Fruit fly (Drosophila melanogaster) whole organism, embryonic: ENCODE measurements around the gene CG2267.

ENCODE experiments used
- Adf1 ChIP-seq: fragments of 200-800 bp; sonication (Bioruptor generic); IDR thresholded peaks from 2 replicates; pipeline ENCODE4 v1.3.6; 2022; ENCODE audit warnings: missing biosample characterization, missing genetic modification characterization
- Bteb2 ChIP-seq: fragments of 200-800 bp; sonication (Bioruptor generic); optimal IDR thresholded peaks from 2 replicates; lab custom pipeline; 2016; ENCODE audit warnings: missing biosample characterization, missing genetic modification characterization
- CG11085 ChIP-seq: fragments of 200-800 bp; sonication (Bioruptor generic); IDR thresholded peaks from 2 replicates; pipeline ENCODE4 v1.3.6; 2022; ENCODE audit warnings: missing biosample characterization, missing genetic modification characterization
- CG11560 ChIP-seq: fragments of 200-800 bp; sonication (Bioruptor generic); IDR thresholded peaks from 3 replicates; pipeline ENCODE4 v1.3.6; 2022; ENCODE audit warnings: missing biosample characterization, missing genetic modification characterization
- CG14965 ChIP-seq: fragments of 200-800 bp; sonication (Bioruptor generic); optimal IDR thresholded peaks from 2 replicates; lab custom pipeline; 2016; ENCODE audit warnings: missing biosample characterization, missing genetic modification characterization, borderline replicate concordance
- CG15269 ChIP-seq: fragments of 200-800 bp; sonication (Bioruptor generic); optimal IDR thresholded peaks from 2 replicates; lab custom pipeline; 2018; ENCODE audit warnings: missing biosample characterization, mild to moderate bottlenecking, missing genetic modification characterization, moderate library complexity
- CG15601 ChIP-seq: fragments of 200-800 bp; sonication (Bioruptor generic); optimal IDR thresholded peaks from 3 replicates; lab custom pipeline; 2019; ENCODE audit warnings: missing biosample characterization, mild to moderate bottlenecking, missing genetic modification characterization, moderate library complexity
- CG15696 ChIP-seq: fragments of 200-800 bp; sonication (Bioruptor generic); optimal IDR thresholded peaks from 2 replicates; lab custom pipeline; 2019; ENCODE audit warnings: missing biosample characterization, mild to moderate bottlenecking, missing genetic modification characterization, moderate library complexity
- CG17802 ChIP-seq: fragments of 200-800 bp; sonication (Bioruptor generic); optimal IDR thresholded peaks from 2 replicates; lab custom pipeline; 2018; ENCODE audit warnings: missing biosample characterization, mild to moderate bottlenecking, missing genetic modification characterization, moderate library complexity
- CG1832 ChIP-seq: fragments of 200-800 bp; sonication (Bioruptor generic); optimal IDR thresholded peaks from 2 replicates; lab custom pipeline; 2017; ENCODE audit warnings: missing biosample characterization, mild to moderate bottlenecking, missing genetic modification characterization, inconsistent platforms
- CG2202 ChIP-seq: fragments of 200-800 bp; sonication (Bioruptor generic); optimal IDR thresholded peaks from 2 replicates; lab custom pipeline; 2018; ENCODE audit warnings: missing biosample characterization, mild to moderate bottlenecking, missing genetic modification characterization
- CG3065 ChIP-seq: fragments of 200-800 bp; sonication (Bioruptor generic); optimal IDR thresholded peaks from 2 replicates; lab custom pipeline; 2016; ENCODE audit warnings: missing biosample characterization, missing genetic modification characterization
- CG32767 ChIP-seq: fragments of 200-800 bp; sonication (Bioruptor generic); IDR thresholded peaks from 2 replicates; pipeline ENCODE4 v1.3.6; 2022; ENCODE audit warnings: missing biosample characterization, missing genetic modification characterization
- CG33557 ChIP-seq: fragments of 200-800 bp; sonication (Bioruptor generic); optimal IDR thresholded peaks from 2 replicates; lab custom pipeline; 2019; ENCODE audit warnings: missing biosample characterization, mild to moderate bottlenecking, missing genetic modification characterization, moderate library complexity
- CG4707 ChIP-seq: fragments of 200-800 bp; sonication (Bioruptor generic); optimal IDR thresholded peaks from 2 replicates; lab custom pipeline; 2018; ENCODE audit warnings: missing biosample characterization, mild to moderate bottlenecking, missing genetic modification characterization, moderate library complexity
- CG5953 ChIP-seq: fragments of 200-800 bp; sonication (Bioruptor generic); IDR thresholded peaks from 2 replicates; pipeline ENCODE4 v1.3.6; 2022; ENCODE audit warnings: missing biosample characterization, missing genetic modification characterization
- CG7271 ChIP-seq: fragments of 200-800 bp; sonication (Bioruptor generic); optimal IDR thresholded peaks from 2 replicates; lab custom pipeline; 2018; ENCODE audit warnings: missing biosample characterization, mild to moderate bottlenecking, missing genetic modification characterization, moderate library complexity
- CG8281 ChIP-seq: fragments of 200-800 bp; sonication (Bioruptor generic); optimal IDR thresholded peaks from 2 replicates; lab custom pipeline; 2018; ENCODE audit warnings: missing biosample characterization, mild to moderate bottlenecking, missing genetic modification characterization, moderate library complexity
- CG9727 ChIP-seq: fragments of 200-800 bp; sonication (Bioruptor generic); optimal IDR thresholded peaks from 3 replicates; lab custom pipeline; 2017; ENCODE audit warnings: missing biosample characterization, mild to moderate bottlenecking, missing genetic modification characterization
- CG9817 ChIP-seq: fragments of 200-800 bp; sonication (Bioruptor generic); optimal IDR thresholded peaks from 2 replicates; lab custom pipeline; 2018; ENCODE audit warnings: missing biosample characterization, mild to moderate bottlenecking, missing genetic modification characterization, moderate library complexity
- Dek ChIP-seq: fragments of 200-800 bp; sonication (Bioruptor generic); optimal IDR thresholded peaks from 3 replicates; lab custom pipeline; 2019; ENCODE audit warnings: missing biosample characterization, mild to moderate bottlenecking, missing genetic modification characterization, moderate library complexity
- Dref ChIP-seq: fragments of 200-800 bp; sonication (Bioruptor generic); IDR thresholded peaks from 2 replicates; pipeline ENCODE4 v1.3.6; 2022; ENCODE audit warnings: missing biosample characterization, missing genetic modification characterization
- E2f1 ChIP-seq: fragments of 200-800 bp; sonication (Bioruptor generic); IDR thresholded peaks from 2 replicates; pipeline ENCODE4 v1.3.6; 2022; ENCODE audit warnings: missing biosample characterization, missing genetic modification characterization
- H2.0 ChIP-seq: fragments of 200-800 bp; sonication (Bioruptor generic); IDR thresholded peaks from 2 replicates; pipeline ENCODE4 v1.3.6; 2022; ENCODE audit warnings: missing biosample characterization, missing genetic modification characterization
- Hr78 ChIP-seq, 2 experiments: fragments of 200-800 bp in 1 of 2; fragments of >200 bp in 1 of 2; sonication (Bioruptor generic) in 1 of 2; optimal IDR thresholded peaks; 2 replicates each; lab custom pipeline; 2017 to 2019; ENCODE audit warnings: missing biosample characterization in 2 of 2, missing genetic modification characterization in 2 of 2, mild to moderate bottlenecking in 1 of 2, moderate library complexity in 1 of 2
- Mes4 ChIP-seq: fragments of 200-800 bp; sonication (Bioruptor generic); optimal IDR thresholded peaks from 2 replicates; lab custom pipeline; 2016; ENCODE audit warnings: missing biosample characterization, missing genetic modification characterization
- abd-A ChIP-seq: fragments of 200-800 bp; sonication (Bioruptor generic); optimal IDR thresholded peaks from 3 replicates; lab custom pipeline; 2019; ENCODE audit warnings: missing biosample characterization, mild to moderate bottlenecking, missing genetic modification characterization, moderate library complexity
- br ChIP-seq: fragments of >200 bp; optimal IDR thresholded peaks from 2 replicates; lab custom pipeline; 2017
- chn ChIP-seq: fragments of 200-800 bp; sonication (Bioruptor generic); optimal IDR thresholded peaks from 2 replicates; lab custom pipeline; 2016; ENCODE audit warnings: missing biosample characterization, missing genetic modification characterization
- crp ChIP-seq, 2 experiments: fragments of 200-800 bp; sonication (Bioruptor generic); optimal IDR thresholded peaks; 2 replicates in 1 of 2; 3 replicates in 1 of 2; lab custom pipeline; 2017; ENCODE audit warnings: missing biosample characterization in 2 of 2, missing genetic modification characterization in 2 of 2, mild to moderate bottlenecking in 1 of 2, moderate library complexity in 1 of 2
- cwo ChIP-seq: fragments of 200-800 bp; sonication (Bioruptor generic); optimal IDR thresholded peaks from 3 replicates; lab custom pipeline; 2017; ENCODE audit warnings: missing biosample characterization, missing genetic modification characterization, mild to moderate bottlenecking, moderate library complexity, missing genetic modification reagents
- dati ChIP-seq: fragments of 200-800 bp; sonication (Bioruptor generic); IDR thresholded peaks from 2 replicates; pipeline ENCODE4 v1.3.6; 2022; ENCODE audit warnings: missing biosample characterization, missing genetic modification characterization
- dmrt11E ChIP-seq: fragments of 200-800 bp; sonication (Bioruptor generic); optimal IDR thresholded peaks from 3 replicates; lab custom pipeline; 2018; ENCODE audit warnings: missing biosample characterization, mild to moderate bottlenecking, missing genetic modification characterization, moderate library complexity
- eyg ChIP-seq: fragments of 200-800 bp; sonication (Bioruptor generic); optimal IDR thresholded peaks from 3 replicates; lab custom pipeline; 2016; ENCODE audit warnings: missing biosample characterization, missing genetic modification characterization
- fd64A ChIP-seq: fragments of 200-800 bp; sonication (Bioruptor generic); optimal IDR thresholded peaks from 3 replicates; lab custom pipeline; 2018; ENCODE audit warnings: missing biosample characterization, mild to moderate bottlenecking, missing genetic modification characterization
- gsb-n ChIP-seq: fragments of 200-800 bp; sonication (Bioruptor generic); optimal IDR thresholded peaks from 3 replicates; lab custom pipeline; 2018; ENCODE audit warnings: missing biosample characterization, mild to moderate bottlenecking, missing genetic modification characterization
- h ChIP-seq: fragments of >200 bp; optimal IDR thresholded peaks from 2 replicates; lab custom pipeline; 2017
- ken ChIP-seq: fragments of 200-800 bp; sonication (Bioruptor generic); IDR thresholded peaks from 3 replicates; pipeline ENCODE4 v1.3.6; 2022; ENCODE audit warnings: missing biosample characterization, missing genetic modification characterization
- knrl ChIP-seq: fragments of 200-800 bp; sonication (Bioruptor generic); IDR thresholded peaks from 3 replicates; pipeline ENCODE4 v1.3.6; 2022; ENCODE audit warnings: missing biosample characterization, missing genetic modification characterization; ENCODE audit not compliant: partially characterized antibody
- lbe ChIP-seq: fragments of 200-800 bp; sonication (Bioruptor generic); optimal IDR thresholded peaks from 2 replicates; lab custom pipeline; 2016; ENCODE audit warnings: missing biosample characterization, mild to moderate bottlenecking, missing genetic modification characterization
- lilli ChIP-seq: fragments of 200-800 bp; sonication (Bioruptor generic); optimal IDR thresholded peaks from 3 replicates; lab custom pipeline; 2016; ENCODE audit warnings: missing biosample characterization, missing genetic modification characterization
- nau ChIP-seq: fragments of 200-800 bp; sonication (Bioruptor generic); optimal IDR thresholded peaks from 3 replicates; lab custom pipeline; 2017; ENCODE audit warnings: missing biosample characterization, mild to moderate bottlenecking, missing genetic modification characterization, missing genetic modification reagents
- oc ChIP-seq: fragments of 200-800 bp; sonication (Bioruptor generic); optimal IDR thresholded peaks from 2 replicates; lab custom pipeline; 2018; ENCODE audit warnings: missing biosample characterization, mild to moderate bottlenecking, missing genetic modification characterization, moderate library complexity
- pb ChIP-seq: fragments of 200-800 bp; sonication (Bioruptor generic); optimal IDR thresholded peaks from 3 replicates; lab custom pipeline; 2016; ENCODE audit warnings: missing biosample characterization, missing genetic modification characterization
- pho ChIP-seq: fragments of 200-800 bp; sonication (Bioruptor generic); optimal IDR thresholded peaks from 2 replicates; lab custom pipeline; 2016; ENCODE audit warnings: missing biosample characterization, missing genetic modification characterization
- ro ChIP-seq: fragments of 200-800 bp; sonication (Bioruptor generic); IDR thresholded peaks from 2 replicates; pipeline ENCODE4 v1.3.6; 2022; ENCODE audit warnings: missing biosample characterization, missing genetic modification characterization
- seq ChIP-seq: fragments of 200-800 bp; sonication (Bioruptor generic); IDR thresholded peaks from 2 replicates; pipeline ENCODE4 v1.3.6; 2022; ENCODE audit warnings: missing biosample characterization, missing genetic modification characterization
- slou ChIP-seq: fragments of 200-800 bp; sonication (Bioruptor generic); optimal IDR thresholded peaks from 3 replicates; lab custom pipeline; 2016; ENCODE audit warnings: missing biosample characterization, missing genetic modification characterization
- vnd ChIP-seq: fragments of 200-800 bp; sonication (Bioruptor generic); IDR thresholded peaks from 3 replicates; pipeline ENCODE4 v1.3.6; 2022; ENCODE audit warnings: missing biosample characterization, missing genetic modification characterization; ENCODE audit not compliant: partially characterized antibody

Gene CG2267

dm6 chr3R:30600154-30601009 is 28.4 kb downstream of the CG2267 start (continued):
- TF ChIP-seq CG3065 (GFP tag; lab: Kevin White, UChicago): peak; percentile 58
- peak; percentile 6 to 85 for TF ChIP-seq crp (GFP tag; optimal IDR thresholded peaks at IDR 0.05; lab: Kevin White, UChicago)
- peak; percentile 80 for TF ChIP-seq CG4707 (GFP tag; lab: Kevin White, UChicago)
- peak; percentile 79 for TF ChIP-seq dmrt11E (tag; lab: Kevin White, UChicago)
- TF ChIP-seq CG2202: peak; percentile 74
- peak; percentile 82 for TF ChIP-seq CG15601 (tag; lab: Kevin White, UChicago)
- peak; percentile 71 for TF ChIP-seq CG17802 (tag; lab: Kevin White, UChicago)
- TF ChIP-seq CG8281 (tag; lab: Kevin White, UChicago): peak; percentile 63
- TF ChIP-seq ro (GFP tag; lab: Robert Waterston, UW): peak; percentile 73
- peak; percentile 91 for TF ChIP-seq gsb-n (tag; lab: Kevin White, UChicago)
- TF ChIP-seq CG14965 (GFP tag; lab: Kevin White, UChicago): peak; percentile 43
- no peak for TF ChIP-seq abd-A (tag; lab: Kevin White, UChicago)
- peak; percentile 74 for TF ChIP-seq Adf1 (GFP tag; lab: Robert Waterston, UW)
- TF ChIP-seq cwo (GFP tag; lab: Kevin White, UChicago): peak; percentile 90
- TF ChIP-seq h (lab: Kevin White, UChicago): no peak
- peak; percentile 72 for TF ChIP-seq eyg
- TF ChIP-seq CG33557 (GFP tag; lab: Kevin White, UChicago): peak; percentile 63
- peak; percentile 24 for TF ChIP-seq CG7271 (tag; lab: Kevin White, UChicago)
- peak; percentile 92 for TF ChIP-seq CG9727
- TF ChIP-seq Dek: peak; percentile 88
- TF ChIP-seq Hr78 (GFP tag; optimal IDR thresholded peaks at IDR 0.05; lab: Kevin White, UChicago): peak in 1 of 2 experiments; percentile 55
- peak; percentile 86 for TF ChIP-seq oc (tag; lab: Kevin White, UChicago)
- peak; percentile 84 for TF ChIP-seq CG11085 (GFP tag; lab: Robert Waterston, UW)
- peak; percentile 74 for TF ChIP-seq CG15696 (tag; lab: Kevin White, UChicago)
- no peak for TF ChIP-seq br (lab: Kevin White, UChicago)
- peak; percentile 89 for TF ChIP-seq CG9817 (tag; lab: Kevin White, UChicago)
- peak; percentile 90 for TF ChIP-seq CG15269 (tag; lab: Kevin White, UChicago)
- TF ChIP-seq Mes4 (GFP tag; lab: Kevin White, UChicago): peak; percentile 86
- TF ChIP-seq nau (GFP tag; lab: Kevin White, UChicago): peak; percentile 87
- peak; percentile 92 for TF ChIP-seq lbe (GFP tag; lab: Kevin White, UChicago)
- no peak for TF ChIP-seq vnd
- peak; percentile 92 for TF ChIP-seq CG5953 (GFP tag; lab: Robert Waterston, UW)
- TF ChIP-seq dati (GFP tag; lab: Robert Waterston, UW): peak; percentile 77
- TF ChIP-seq H2.0 (GFP tag; lab: Robert Waterston, UW): peak; percentile 93
- no peak for TF ChIP-seq knrl (GFP tag; lab: Robert Waterston, UW)
- TF ChIP-seq Bteb2 (GFP tag; lab: Kevin White, UChicago): peak; percentile 84
- TF ChIP-seq CG11560: peak; percentile 51; the same call in 1 of the 3 replicates
- TF ChIP-seq pho: peak; percentile 92
- peak; percentile 94 for TF ChIP-seq E2f1 (GFP tag; lab: Robert Waterston, UW)
- TF ChIP-seq CG32767 (GFP tag; lab: Robert Waterston, UW): peak; percentile 89
- peak; percentile 70 for TF ChIP-seq slou (GFP tag; lab: Kevin White, UChicago)
- TF ChIP-seq seq (GFP tag; lab: Robert Waterston, UW): peak; percentile 93
- no peak for TF ChIP-seq CG1832 (GFP tag; lab: Kevin White, UChicago)
- peak; percentile 74 for TF ChIP-seq pb (GFP tag; lab: Kevin White, UChicago)
- peak; percentile 90 for TF ChIP-seq ken (GFP tag; lab: Robert Waterston, UW)
- no peak for TF ChIP-seq Dref (GFP tag; lab: Robert Waterston, UW)
- peak; percentile 93 for TF ChIP-seq lilli (GFP tag; lab: Kevin White, UChicago)
- TF ChIP-seq fd64A (GFP tag; lab: Kevin White, UChicago): peak; percentile 78
- TF ChIP-seq chn (GFP tag; lab: Kevin White, UChicago): peak; percentile 82
